Worm (Caenorhabditis elegans) whole organism, late embryonic: Measurements from ENCODE around the gene F57C12.2.

ENCODE experiments used
- C08G9.2 ChIP-seq: sonication (generic microtip); optimal IDR thresholded peaks from 2 replicates; lab custom pipeline; 2016; ENCODE audit warnings: mild to moderate bottlenecking, missing genetic modification characterization, moderate library complexity, missing compliant biosample characterization
- C38D4.7 ChIP-seq: fragments of 200-800 bp; sonication (Bioruptor generic); optimal IDR thresholded peaks from 2 replicates; lab custom pipeline; 2018; ENCODE audit warnings: mild to moderate bottlenecking, missing genetic modification characterization, moderate library complexity, missing compliant biosample characterization
- F13H6.1 ChIP-seq: sonication (generic microtip); optimal IDR thresholded peaks from 2 replicates; lab custom pipeline; 2016; ENCODE audit warnings: missing genetic modification characterization, missing compliant biosample characterization
- K02D7.2 ChIP-seq: sonication (generic microtip); optimal IDR thresholded peaks from 2 replicates; lab custom pipeline; 2017; ENCODE audit warnings: mild to moderate bottlenecking, missing genetic modification characterization, missing compliant biosample characterization
- K09A11.1 ChIP-seq: sonication (generic microtip); optimal IDR thresholded peaks from 2 replicates; lab custom pipeline; 2017; ENCODE audit warnings: antibody characterized with exemption, mild to moderate bottlenecking, missing genetic modification characterization, missing compliant biosample characterization; ENCODE audit not compliant: insufficient read depth
- T23F11.4 ChIP-seq: fragments of 200-800 bp; sonication (Bioruptor generic); optimal IDR thresholded peaks from 2 replicates; lab custom pipeline; 2018; ENCODE audit warnings: mild to moderate bottlenecking, missing genetic modification characterization, missing compliant biosample characterization
- Y22D7AL.16 ChIP-seq: sonication (generic microtip); optimal IDR thresholded peaks from 2 replicates; lab custom pipeline; 2016; ENCODE audit warnings: missing genetic modification characterization, missing compliant biosample characterization
- ahr-1 ChIP-seq: sonication (generic microtip); optimal IDR thresholded peaks from 2 replicates; lab custom pipeline; 2016; ENCODE audit warnings: missing genetic modification characterization, missing compliant biosample characterization
- ceh-14 ChIP-seq: sonication (generic microtip); optimal IDR thresholded peaks from 2 replicates; lab custom pipeline; 2016; ENCODE audit warnings: missing genotype, missing genetic modification characterization, missing compliant biosample characterization
- ceh-18 ChIP-seq: sonication (generic microtip); optimal IDR thresholded peaks from 2 replicates; lab custom pipeline; 2016; ENCODE audit warnings: missing genetic modification characterization, missing compliant biosample characterization
- ceh-19 ChIP-seq: fragments of 200-800 bp; sonication (Bioruptor generic); optimal IDR thresholded peaks from 2 replicates; lab custom pipeline; 2018; ENCODE audit warnings: mild to moderate bottlenecking, missing genetic modification characterization, missing compliant biosample characterization
- ceh-2 ChIP-seq: sonication (generic microtip); optimal IDR thresholded peaks from 2 replicates; lab custom pipeline; 2016; ENCODE audit warnings: missing genotype, missing genetic modification characterization, missing compliant biosample characterization
- ceh-22 ChIP-seq: sonication (generic microtip); optimal IDR thresholded peaks from 2 replicates; lab custom pipeline; 2017; ENCODE audit warnings: missing biosample characterization, missing genetic modification characterization
- ceh-24 ChIP-seq: sonication (generic microtip); optimal IDR thresholded peaks from 2 replicates; lab custom pipeline; 2016; ENCODE audit warnings: mild to moderate bottlenecking, missing genetic modification characterization, missing compliant biosample characterization
- ceh-30 ChIP-seq: fragments of 150-350 bp; optimal IDR thresholded peaks from 2 replicates; lab custom pipeline; 2014; ENCODE audit warnings: missing biosample characterization, missing genetic modification characterization
- ceh-31 ChIP-seq: sonication (generic microtip); optimal IDR thresholded peaks from 2 replicates; lab custom pipeline; 2016; ENCODE audit warnings: missing genetic modification characterization, missing compliant biosample characterization
- ceh-34 ChIP-seq: sonication (generic microtip); optimal IDR thresholded peaks from 2 replicates; lab custom pipeline; 2016; ENCODE audit warnings: mild to moderate bottlenecking, missing genetic modification characterization, missing compliant biosample characterization
- ceh-48 ChIP-seq: sonication (generic microtip); optimal IDR thresholded peaks from 2 replicates; lab custom pipeline; 2016; ENCODE audit warnings: missing genetic modification characterization, inconsistent platforms, missing compliant biosample characterization
- ceh-6 ChIP-seq: fragments of 200-800 bp; sonication (Bioruptor generic); optimal IDR thresholded peaks from 2 replicates; lab custom pipeline; 2018; ENCODE audit warnings: mild to moderate bottlenecking, missing genetic modification characterization, missing compliant biosample characterization
- ceh-9 ChIP-seq: sonication (generic microtip); optimal IDR thresholded peaks from 2 replicates; lab custom pipeline; 2016; ENCODE audit warnings: mild to moderate bottlenecking, missing genetic modification characterization, inconsistent platforms, missing compliant biosample characterization
- che-1 ChIP-seq: sonication (generic microtip); optimal IDR thresholded peaks from 2 replicates; lab custom pipeline; 2016; ENCODE audit warnings: mild to moderate bottlenecking, missing genetic modification characterization, missing compliant biosample characterization
- dve-1 ChIP-seq: sonication (generic microtip); optimal IDR thresholded peaks from 2 replicates; lab custom pipeline; 2017; ENCODE audit warnings: antibody characterized with exemption, mild to moderate bottlenecking, missing genetic modification characterization, missing compliant biosample characterization
- ets-4 ChIP-seq: sonication (generic microtip); optimal IDR thresholded peaks from 2 replicates; lab custom pipeline; 2016; ENCODE audit warnings: missing genetic modification characterization, missing compliant biosample characterization
- eyg-1 ChIP-seq: sonication (generic microtip); optimal IDR thresholded peaks from 2 replicates; lab custom pipeline; 2016; ENCODE audit warnings: missing genotype, missing genetic modification characterization, missing compliant biosample characterization
- fax-1 ChIP-seq: sonication (generic microtip); optimal IDR thresholded peaks from 2 replicates; lab custom pipeline; 2016; ENCODE audit warnings: missing genotype, missing genetic modification characterization, missing compliant biosample characterization
- fkh-10 ChIP-seq: fragments of 150-350 bp; optimal IDR thresholded peaks from 2 replicates; lab custom pipeline; 2014; ENCODE audit warnings: missing biosample characterization, missing genetic modification reagents, missing genetic modification characterization
- fkh-6 ChIP-seq: sonication (generic microtip); optimal IDR thresholded peaks from 2 replicates; lab custom pipeline; 2016; ENCODE audit warnings: missing genetic modification characterization, missing compliant biosample characterization
- gmeb-2 ChIP-seq: sonication (generic microtip); optimal IDR thresholded peaks from 2 replicates; lab custom pipeline; 2016; ENCODE audit warnings: missing genetic modification characterization, inconsistent platforms, missing compliant biosample characterization
- hlh-15 ChIP-seq: sonication (generic microtip); optimal IDR thresholded peaks from 2 replicates; lab custom pipeline; 2016; ENCODE audit warnings: missing genetic modification characterization, missing compliant biosample characterization
- hlh-30 ChIP-seq: sonication (generic microtip); optimal IDR thresholded peaks from 2 replicates; lab custom pipeline; 2017; ENCODE audit warnings: antibody characterized with exemption, missing genetic modification characterization, missing compliant biosample characterization; ENCODE audit not compliant: insufficient read depth
- lim-6 ChIP-seq: sonication (generic microtip); optimal IDR thresholded peaks from 2 replicates; lab custom pipeline; 2016; ENCODE audit warnings: missing genetic modification characterization, missing compliant biosample characterization
- lin-11 ChIP-seq: fragments of 200-800 bp; sonication (Bioruptor generic); optimal IDR thresholded peaks from 2 replicates; lab custom pipeline; 2018; ENCODE audit warnings: mild to moderate bottlenecking, missing genetic modification characterization, missing compliant biosample characterization
- madf-2 ChIP-seq: sonication (generic microtip); optimal IDR thresholded peaks from 2 replicates; lab custom pipeline; 2017; ENCODE audit warnings: missing genetic modification characterization, missing compliant biosample characterization
- nfya-1 ChIP-seq: sonication (generic microtip); optimal IDR thresholded peaks from 2 replicates; lab custom pipeline; 2017; ENCODE audit warnings: missing genetic modification characterization, mild to moderate bottlenecking, missing compliant biosample characterization, antibody characterized with exemption, moderate library complexity
- pag-3 ChIP-seq: sonication (generic microtip); optimal IDR thresholded peaks from 2 replicates; lab custom pipeline; 2016; ENCODE audit warnings: missing compliant biosample characterization, missing genetic modification characterization, borderline replicate concordance
- pax-1 ChIP-seq: fragments of 150-350 bp; optimal IDR thresholded peaks from 2 replicates; lab custom pipeline; 2014; ENCODE audit warnings: missing biosample characterization, missing genetic modification characterization
- pha-2 ChIP-seq: sonication (generic microtip); optimal IDR thresholded peaks from 2 replicates; lab custom pipeline; 2017; ENCODE audit warnings: mild to moderate bottlenecking, missing genetic modification characterization, missing compliant biosample characterization
- pha-4 ChIP-seq: fragments of 150-350 bp; optimal IDR thresholded peaks from 2 replicates; lab custom pipeline; 2018; ENCODE audit warnings: missing biosample characterization, missing genetic modification reagents, missing genetic modification characterization
- pros-1 ChIP-seq: fragments of 150-350 bp; optimal IDR thresholded peaks from 2 replicates; lab custom pipeline; 2014; ENCODE audit warnings: missing biosample characterization, missing genetic modification reagents, missing genetic modification characterization
- sdc-2 ChIP-seq: sonication (generic microtip); optimal IDR thresholded peaks from 2 replicates; lab custom pipeline; 2016; ENCODE audit warnings: missing genotype, missing genetic modification characterization, missing compliant biosample characterization
- sox-2 ChIP-seq: fragments of 200-800 bp; sonication (Bioruptor generic); IDR thresholded peaks from 2 replicates; pipeline ENCODE4 v1.3.6; 2022; ENCODE audit warnings: missing genetic modification reagents, missing genetic modification characterization, missing compliant biosample characterization
- tbx-2 ChIP-seq: sonication (generic microtip); optimal IDR thresholded peaks from 2 replicates; lab custom pipeline; 2016; ENCODE audit warnings: missing genetic modification characterization, missing compliant biosample characterization
- ttx-3 ChIP-seq: sonication (generic microtip); optimal IDR thresholded peaks from 2 replicates; lab custom pipeline; 2016; ENCODE audit warnings: missing genetic modification reagents, missing genetic modification characterization, missing compliant biosample characterization
- unc-86 ChIP-seq: sonication (generic microtip); optimal IDR thresholded peaks from 2 replicates; lab custom pipeline; 2016; ENCODE audit warnings: missing genetic modification characterization, missing compliant biosample characterization
- zip-5 ChIP-seq: sonication (generic microtip); optimal IDR thresholded peaks from 2 replicates; lab custom pipeline; 2016; ENCODE audit warnings: missing genetic modification characterization, missing compliant biosample characterization
- ztf-16 ChIP-seq: sonication (generic microtip); optimal IDR thresholded peaks from 2 replicates; lab custom pipeline; 2017; ENCODE audit warnings: missing genetic modification characterization, missing compliant biosample characterization

The F57C12.2 gene

ce11 chrX:591056-591455 is 39.9 kb upstream of the F57C12.2 start:
- TF ChIP-seq ceh-9 (tag; lab: Kevin White, UChicago): no peak
- TF ChIP-seq T23F11.4 (GFP tag; lab: Kevin White, UChicago): no peak
- no peak for TF ChIP-seq ceh-48 (tag; lab: Kevin White, UChicago)
- TF ChIP-seq pha-2 (tag; lab: Kevin White, UChicago): no peak
- TF ChIP-seq ceh-34 (tag; lab: Kevin White, UChicago): no peak
- TF ChIP-seq K09A11.1 (tag; lab: Kevin White, UChicago): no peak
- no peak for TF ChIP-seq F13H6.1 (tag; lab: Kevin White, UChicago)
- TF ChIP-seq eyg-1: no peak
- TF ChIP-seq tbx-2: no peak
- TF ChIP-seq ahr-1 (tag; lab: Kevin White, UChicago): no peak
- TF ChIP-seq lin-11 (tag; lab: Kevin White, UChicago): no peak
- no peak for TF ChIP-seq gmeb-2 (tag; lab: Kevin White, UChicago)
- TF ChIP-seq fkh-6 (tag; lab: Kevin White, UChicago): no peak
- TF ChIP-seq C38D4.7 (GFP tag; lab: Kevin White, UChicago): no peak
- no peak for TF ChIP-seq zip-5 (tag; lab: Kevin White, UChicago)
- no peak for TF ChIP-seq ceh-14 (tag; lab: Kevin White, UChicago)
- no peak for TF ChIP-seq ceh-30 (tag; lab: Kevin White, UChicago)
- TF ChIP-seq nfya-1 (tag; lab: Kevin White, UChicago): no peak
- TF ChIP-seq ceh-22 (tag; lab: Kevin White, UChicago): no peak

ce11 chrX:587798-588197 is 36.6 kb upstream of the F57C12.2 start, which contains the start of gene mrp-1:
mrp-1 (minus strand) TSS chrX:587898.
- TF ChIP-seq pros-1: no peak
- no peak for TF ChIP-seq fax-1 (tag; lab: Kevin White, UChicago)
- TF ChIP-seq hlh-15: no peak
- TF ChIP-seq sdc-2 (tag; lab: Kevin White, UChicago): no peak
- TF ChIP-seq pax-1 (tag; lab: Kevin White, UChicago): no peak
- no peak for TF ChIP-seq gmeb-2 (tag; lab: Kevin White, UChicago)
- no peak for TF ChIP-seq C38D4.7 (GFP tag; lab: Kevin White, UChicago)
- no peak for TF ChIP-seq eyg-1
- no peak for TF ChIP-seq F13H6.1 (tag; lab: Kevin White, UChicago)
- no peak for TF ChIP-seq sox-2 (GFP tag; lab: Robert Waterston, UW)
- TF ChIP-seq ahr-1 (tag; lab: Kevin White, UChicago): no peak
- no peak for TF ChIP-seq ceh-6
- no peak for TF ChIP-seq ttx-3 (tag; lab: Kevin White, UChicago)

- TF ChIP-seq ceh-30 (tag; lab: Kevin White, UChicago) (no peak), fkh-6 (tag; lab: Kevin White, UChicago) (no peak), ttx-3 (tag; lab: Kevin White, UChicago) (no peak), dve-1 (tag; lab: Kevin White, UChicago) (no peak), che-1 (tag; lab: Kevin White, UChicago) (no peak), unc-86 (tag; lab: Kevin White, UChicago) (no peak), sox-2 (GFP tag; lab: Robert Waterston, UW) (no peak), K02D7.2 (tag; lab: Kevin White, UChicago) (no peak), pag-3 (tag; lab: Kevin White, UChicago) (no peak), Y22D7AL.16 (tag; lab: Kevin White, UChicago) (no peak)
These were observed 34.5 kb upstream of the F57C12.2 start for ce11 chrX:585598-586217.

- TF ChIP-seq F13H6.1 (tag; lab: Kevin White, UChicago) (no peak), fkh-6 (tag; lab: Kevin White, UChicago) (no peak), ceh-18 (no peak), ceh-19 (GFP tag; lab: Kevin White, UChicago) (no peak), C08G9.2 (no peak), tbx-2 (no peak), pha-4 (tag; lab: Kevin White, UChicago) (no peak), madf-2 (no peak), ets-4 (tag; lab: Kevin White, UChicago) (no peak), ceh-2 (tag; lab: Kevin White, UChicago) (no peak), ceh-31 (tag; lab: Kevin White, UChicago) (no peak), ceh-24 (no peak), ztf-16 (tag; lab: Kevin White, UChicago) (no peak), hlh-30 (no peak), fkh-10 (GFP tag; lab: Kevin White, UChicago) (no peak), lim-6 (tag; lab: Kevin White, UChicago) (no peak), pros-1 (no peak)
These were observed 30.6 kb upstream of the F57C12.2 start for ce11 chrX:581754-582153.
